Worm (Caenorhabditis elegans): ENCODE measurements around the gene fip-2.

fip-2 gene

ce11 chrV:9067678-9068077 is at the start of gene fip-2:
Gene fip-2, plus strand, starts transcription at chrV:9067978.
- TF ChIP-seq lsy-2 (tag; optimal IDR thresholded peaks at IDR 0.05) (no peak), elt-1 (tag; optimal IDR thresholded peaks at IDR 0.05) (no peak), aly-2 (tag; optimal IDR thresholded peaks at IDR 0.05) (no peak), nhr-6 (tag; optimal IDR thresholded peaks at IDR 0.05) (no peak), mab-5 (tag; optimal IDR thresholded peaks at IDR 0.05) (no peak), ceh-82 (tag; optimal IDR thresholded peaks at IDR 0.05) (no peak), nhr-21 (tag; optimal IDR thresholded peaks at IDR 0.05) (no peak), egl-27 (tag; optimal IDR thresholded peaks at IDR 0.05) (no peak), gmeb-1 (tag; optimal IDR thresholded peaks at IDR 0.05) (no peak), lin-13 (GFP tag; optimal IDR thresholded peaks at IDR 0.05) (no peak), nhr-77 (tag; optimal IDR thresholded peaks at IDR 0.05) (no peak), R02D3.7 (tag; optimal IDR thresholded peaks at IDR 0.05) (no peak), F13H6.1 (tag; optimal IDR thresholded peaks at IDR 0.05) (no peak)

ce11 chrV:9018871-9019270 is 48.9 kb upstream of the fip-2 start:
- TF ChIP-seq lin-13 (GFP tag; optimal IDR thresholded peaks at IDR 0.05) (no peak), nhr-77 (tag; optimal IDR thresholded peaks at IDR 0.05) (no peak), Y55F3AM.14 (GFP tag; optimal IDR thresholded peaks at IDR 0.05) (no peak), fos-1 (tag; optimal IDR thresholded peaks at IDR 0.05) (no peak), ZK546.5 (tag; optimal IDR thresholded peaks at IDR 0.05) (no peak), ztf-1 (GFP tag; conservative IDR thresholded peaks at IDR 0.05) (no peak), ceh-16 (tag; optimal IDR thresholded peaks at IDR 0.05) (no peak), skn-1 (tag; optimal IDR thresholded peaks at IDR 0.05) (no peak), mbf-1 (tag; optimal IDR thresholded peaks at IDR 0.05) (no peak), ceh-82 (tag; optimal IDR thresholded peaks at IDR 0.05) (no peak), nhr-21 (tag; optimal IDR thresholded peaks at IDR 0.05) (no peak), nhr-129 (tag; optimal IDR thresholded peaks at IDR 0.05) (no peak), nhr-10 (tag; optimal IDR thresholded peaks at IDR 0.05) (no peak), zag-1 (tag; optimal IDR thresholded peaks at IDR 0.05) (no peak), mab-5 (tag; optimal IDR thresholded peaks at IDR 0.05) (no peak), nhr-12 (tag; optimal IDR thresholded peaks at IDR 0.05) (no peak), lsy-2 (tag; optimal IDR thresholded peaks at IDR 0.05) (no peak), ama-1 (optimal IDR thresholded peaks at IDR 0.05) (no peak), lin-39 (tag; optimal IDR thresholded peaks at IDR 0.05) (no peak)

ce11 chrV:9022078-9022477 is 45.7 kb upstream of the fip-2 start, which contains the start of gene oac-41:
Gene oac-41, minus strand, starts transcription at chrV:9022178.
- no peak for TF ChIP-seq Y55F3AM.14 (GFP tag; optimal IDR thresholded peaks at IDR 0.05)
- TF ChIP-seq nhr-10 (tag; optimal IDR thresholded peaks at IDR 0.05), result no peak
- TF ChIP-seq dmd-4 (tag; optimal IDR thresholded peaks at IDR 0.05), result no peak
- TF ChIP-seq ceh-16 (tag; optimal IDR thresholded peaks at IDR 0.05), result no peak
- no peak for TF ChIP-seq fos-1 (tag; optimal IDR thresholded peaks at IDR 0.05)

- no peak for TF ChIP-seq mdl-1 (tag; optimal IDR thresholded peaks at IDR 0.05)
These were observed 43.1 kb upstream of the fip-2 start, which contains the start of gene bus-1 for ce11 chrV:9024713-9025112. Gene bus-1, minus strand, starts transcription at chrV:9024813.

- TF ChIP-seq aly-2 (tag; optimal IDR thresholded peaks at IDR 0.05) (no peak), mbf-1 (tag; optimal IDR thresholded peaks at IDR 0.05) (no peak), fos-1 (tag; optimal IDR thresholded peaks at IDR 0.05) (no peak), unc-55 (GFP tag; optimal IDR thresholded peaks at IDR 0.05) (no peak), snpc-4 (tag; optimal IDR thresholded peaks at IDR 0.05) (no peak), nhr-6 (tag; optimal IDR thresholded peaks at IDR 0.05) (no peak), mab-5 (tag; optimal IDR thresholded peaks at IDR 0.05) (no peak), ceh-82 (tag; optimal IDR thresholded peaks at IDR 0.05) (no peak), nhr-25 (tag; optimal IDR thresholded peaks at IDR 0.05) (no peak), Y55F3AM.14 (GFP tag; optimal IDR thresholded peaks at IDR 0.05) (no peak), lsy-2 (tag; optimal IDR thresholded peaks at IDR 0.05) (no peak), nhr-23 (tag; optimal IDR thresholded peaks at IDR 0.05) (no peak), dmd-4 (tag; optimal IDR thresholded peaks at IDR 0.05) (no peak), ztf-1 (GFP tag; conservative IDR thresholded peaks at IDR 0.05) (no peak), nhr-21 (tag; optimal IDR thresholded peaks at IDR 0.05) (no peak), nhr-10 (tag; optimal IDR thresholded peaks at IDR 0.05) (no peak), egl-27 (tag; optimal IDR thresholded peaks at IDR 0.05) (no peak), sma-9 (GFP tag; optimal IDR thresholded peaks at IDR 0.05) (no peak), sma-9 (tag; optimal IDR thresholded peaks at IDR 0.05) (no peak), elt-1 (tag; optimal IDR thresholded peaks at IDR 0.05) (no peak), ceh-16 (tag; optimal IDR thresholded peaks at IDR 0.05) (no peak)
These were observed 37.5 kb upstream of the fip-2 start, which contains the start of gene C25E10.5 for ce11 chrV:9030248-9030647. Gene C25E10.5, plus strand, starts transcription at chrV:9030548.

Measured in whole organism, L2 larva.